Worm (Caenorhabditis elegans) whole organism, L4 larva: ENCODE measurements around the gene rfs-1.

Experiments used
- F26F4.8 ChIP-seq: fragments of 200-800 bp; sonication (Bioruptor generic); conservative IDR thresholded peaks from 2 replicates; pipeline ENCODE4 v1.3.6; 2022; ENCODE audit warnings: missing genetic modification characterization, missing compliant biosample characterization
- R02D3.7 ChIP-seq: fragments of 150-350 bp; sonication (generic microtip); optimal IDR thresholded peaks from 3 replicates; lab custom pipeline; 2014; ENCODE audit warnings: missing biosample characterization, missing genetic modification characterization
- T26A8.4 ChIP-seq: fragments of 200-800 bp; sonication (Bioruptor generic); IDR thresholded peaks from 2 replicates; pipeline ENCODE4 v1.3.6; 2022; ENCODE audit warnings: missing genetic modification characterization, missing compliant biosample characterization
- Y5F2A.4 ChIP-seq: fragments of 200-800 bp; sonication (Bioruptor generic); optimal IDR thresholded peaks from 2 replicates; lab custom pipeline; 2018; ENCODE audit warnings: mild to moderate bottlenecking, missing genetic modification characterization, missing compliant biosample characterization
- ZK337.2 ChIP-seq: fragments of 200-800 bp; sonication (Bioruptor generic); IDR thresholded peaks from 2 replicates; pipeline ENCODE4 v1.3.6; 2022; ENCODE audit warnings: missing genetic modification reagents, missing genetic modification characterization, missing compliant biosample characterization
- attf-4 ChIP-seq: sonication (generic microtip); optimal IDR thresholded peaks from 3 replicates; lab custom pipeline; 2017; ENCODE audit warnings: missing biosample characterization, missing genetic modification characterization
- ceh-28 ChIP-seq: fragments of 150-350 bp; optimal IDR thresholded peaks from 2 replicates; lab custom pipeline; 2014; ENCODE audit warnings: missing biosample characterization, missing genetic modification reagents, missing genetic modification characterization
- ceh-44 ChIP-seq: fragments of 200-800 bp; sonication (Bioruptor generic); IDR thresholded peaks from 2 replicates; pipeline ENCODE4 v1.3.6; 2022; ENCODE audit warnings: missing genetic modification reagents, missing genetic modification characterization, missing compliant biosample characterization
- ceh-62 ChIP-seq: sonication (generic microtip); optimal IDR thresholded peaks from 2 replicates; lab custom pipeline; 2017; ENCODE audit warnings: missing biosample characterization, missing genetic modification characterization
- ces-1 ChIP-seq: fragments of 150-350 bp; sonication (generic microtip); optimal IDR thresholded peaks from 4 replicates; lab custom pipeline; 2014; ENCODE audit warnings: missing biosample characterization, missing genetic modification reagents, missing genetic modification characterization
- cey-2 ChIP-seq: sonication (generic microtip); optimal IDR thresholded peaks from 3 replicates; lab custom pipeline; 2017; ENCODE audit warnings: missing genetic modification characterization, mild to moderate bottlenecking, missing compliant biosample characterization, antibody characterized with exemption, borderline replicate concordance; ENCODE audit not compliant: insufficient read depth
- ctbp-1 ChIP-seq: fragments of 200-800 bp; sonication (Bioruptor generic); IDR thresholded peaks from 2 replicates; pipeline ENCODE4 v1.3.6; 2022; ENCODE audit warnings: missing genetic modification reagents, missing genetic modification characterization, missing compliant biosample characterization
- daf-12 ChIP-seq: fragments of 150-350 bp; optimal IDR thresholded peaks from 2 replicates; lab custom pipeline; 2014; ENCODE audit warnings: missing biosample characterization, missing genetic modification reagents, missing genetic modification characterization
- daf-16 ChIP-seq, 3 experiments: sonication (generic microtip); optimal IDR thresholded peaks; 2 replicates each; lab custom pipeline; 2016 to 2017; ENCODE audit warnings: missing genetic modification characterization in 3 of 3, missing genetic modification reagents in 3 of 3, mild to moderate bottlenecking in 2 of 3, missing compliant biosample characterization in 2 of 3, missing biosample characterization in 1 of 3, moderate library complexity in 1 of 3
- daf-19 ChIP-seq: fragments of 200-800 bp; sonication (Bioruptor generic); conservative IDR thresholded peaks from 2 replicates; pipeline ENCODE4 v1.3.6; 2022; ENCODE audit warnings: missing genetic modification characterization, missing compliant biosample characterization
- daf-8 ChIP-seq: fragments of 200-800 bp; sonication (Bioruptor generic); IDR thresholded peaks from 2 replicates; pipeline ENCODE4 v1.3.6; 2022; ENCODE audit warnings: missing genetic modification characterization, missing compliant biosample characterization
- dmd-6 ChIP-seq: fragments of 200-800 bp; sonication (Bioruptor generic); IDR thresholded peaks from 2 replicates; pipeline ENCODE4 v1.3.6; 2022; ENCODE audit warnings: missing genetic modification reagents, missing genetic modification characterization, missing compliant biosample characterization
- dmd-8 ChIP-seq: fragments of 200-800 bp; sonication (Bioruptor generic); IDR thresholded peaks from 2 replicates; pipeline ENCODE4 v1.3.6; 2022; ENCODE audit warnings: missing genetic modification characterization, missing compliant biosample characterization
- dmd-9 ChIP-seq: fragments of 200-800 bp; sonication (Bioruptor generic); IDR thresholded peaks from 2 replicates; pipeline ENCODE4 v1.3.6; 2022; ENCODE audit warnings: missing genetic modification reagents, missing genetic modification characterization, missing compliant biosample characterization
- dpl-1 ChIP-seq: fragments of 150-350 bp; optimal IDR thresholded peaks from 2 replicates; lab custom pipeline; 2014; ENCODE audit warnings: missing biosample characterization, missing genetic modification reagents, missing genetic modification characterization
- duxl-1 ChIP-seq: sonication (generic microtip); optimal IDR thresholded peaks from 2 replicates; lab custom pipeline; 2016; ENCODE audit warnings: mild to moderate bottlenecking, missing genetic modification characterization, moderate library complexity, missing compliant biosample characterization; ENCODE audit not compliant: poor library complexity
- dve-1 ChIP-seq: sonication (generic microtip); optimal IDR thresholded peaks from 2 replicates; lab custom pipeline; 2017; ENCODE audit warnings: antibody characterized with exemption, mild to moderate bottlenecking, missing genetic modification characterization, missing compliant biosample characterization; ENCODE audit not compliant: insufficient read depth
- egl-27 ChIP-seq: sonication (generic microtip); optimal IDR thresholded peaks from 3 replicates; lab custom pipeline; 2017; ENCODE audit warnings: missing biosample characterization, missing genetic modification reagents, missing genetic modification characterization
- fkh-10 ChIP-seq: fragments of 150-350 bp; optimal IDR thresholded peaks from 2 replicates; lab custom pipeline; 2014; ENCODE audit warnings: missing biosample characterization, missing genetic modification reagents, missing genetic modification characterization
- gei-8 ChIP-seq: fragments of 200-800 bp; sonication (Bioruptor generic); optimal IDR thresholded peaks from 2 replicates; lab custom pipeline; 2018; ENCODE audit warnings: mild to moderate bottlenecking, missing genetic modification characterization, missing compliant biosample characterization
- hlh-11 ChIP-seq: fragments of 200-800 bp; sonication (Bioruptor generic); optimal IDR thresholded peaks from 2 replicates; lab custom pipeline; 2018; ENCODE audit warnings: mild to moderate bottlenecking, missing genetic modification characterization, missing compliant biosample characterization
- hlh-30 ChIP-seq: sonication (generic microtip); optimal IDR thresholded peaks from 2 replicates; lab custom pipeline; 2017; ENCODE audit warnings: antibody characterized with exemption, mild to moderate bottlenecking, missing genetic modification characterization, missing compliant biosample characterization; ENCODE audit not compliant: insufficient read depth
- jun-1 ChIP-seq: fragments of 150-350 bp; optimal IDR thresholded peaks from 2 replicates; lab custom pipeline; 2014; ENCODE audit warnings: missing biosample characterization, missing genetic modification reagents, missing genetic modification characterization
- lin-1 ChIP-seq: fragments of 200-800 bp; sonication (Bioruptor generic); IDR thresholded peaks from 2 replicates; pipeline ENCODE4 v1.3.6; 2022; ENCODE audit warnings: missing genetic modification reagents, missing genetic modification characterization, missing compliant biosample characterization
- madf-9 ChIP-seq: fragments of 200-800 bp; sonication (Bioruptor generic); conservative IDR thresholded peaks from 2 replicates; pipeline ENCODE4 v1.3.6; 2022; ENCODE audit warnings: missing genetic modification reagents, missing genetic modification characterization, missing compliant biosample characterization
- mxl-2 ChIP-seq: fragments of 200-800 bp; sonication (Bioruptor generic); conservative IDR thresholded peaks from 2 replicates; pipeline ENCODE4 v1.3.6; 2022; ENCODE audit warnings: missing genetic modification reagents, missing genetic modification characterization, missing compliant biosample characterization
- nhr-102 ChIP-seq: sonication (generic microtip); optimal IDR thresholded peaks from 2 replicates; lab custom pipeline; 2016; ENCODE audit warnings: mild to moderate bottlenecking, missing genetic modification characterization, moderate library complexity, missing compliant biosample characterization
- nhr-111 ChIP-seq: fragments of 200-800 bp; sonication (Bioruptor generic); optimal IDR thresholded peaks from 2 replicates; lab custom pipeline; 2018; ENCODE audit warnings: mild to moderate bottlenecking, missing genetic modification characterization, missing compliant biosample characterization
- nhr-28 ChIP-seq: fragments of 150-350 bp; optimal IDR thresholded peaks from 2 replicates; lab custom pipeline; 2014; ENCODE audit warnings: missing biosample characterization, missing genetic modification characterization
- nhr-48 ChIP-seq: sonication (generic microtip); optimal IDR thresholded peaks from 2 replicates; lab custom pipeline; 2016; ENCODE audit warnings: mild to moderate bottlenecking, missing genetic modification characterization, missing compliant biosample characterization
- nhr-6 ChIP-seq: fragments of 150-350 bp; optimal IDR thresholded peaks from 2 replicates; lab custom pipeline; 2014; ENCODE audit warnings: missing biosample characterization, missing genetic modification characterization
- nhr-76 ChIP-seq: fragments of 150-350 bp; optimal IDR thresholded peaks from 2 replicates; lab custom pipeline; 2014; ENCODE audit warnings: missing biosample characterization, missing genetic modification characterization
- nhr-77 ChIP-seq: fragments of 150-350 bp; optimal IDR thresholded peaks from 2 replicates; lab custom pipeline; 2014; ENCODE audit warnings: missing biosample characterization, missing genetic modification characterization
- php-3 ChIP-seq: fragments of 200-800 bp; sonication (Bioruptor generic); IDR thresholded peaks from 2 replicates; pipeline ENCODE4 v1.3.6; 2022; ENCODE audit warnings: missing genetic modification reagents, missing genetic modification characterization, missing compliant biosample characterization
- pqm-1 ChIP-seq: sonication (generic microtip); optimal IDR thresholded peaks from 2 replicates; lab custom pipeline; 2017; ENCODE audit warnings: missing biosample characterization, missing genetic modification characterization
- saeg-2 ChIP-seq: fragments of 200-800 bp; sonication (Bioruptor generic); IDR thresholded peaks from 2 replicates; pipeline ENCODE4 v1.3.6; 2022; ENCODE audit warnings: missing genetic modification reagents, missing genetic modification characterization, missing compliant biosample characterization
- tag-97 ChIP-seq: fragments of 200-800 bp; sonication (Bioruptor generic); IDR thresholded peaks from 2 replicates; pipeline ENCODE4 v1.3.6; 2022; ENCODE audit warnings: missing genetic modification characterization, missing compliant biosample characterization
- unc-39 ChIP-seq: sonication (generic microtip); optimal IDR thresholded peaks from 2 replicates; lab custom pipeline; 2017; ENCODE audit warnings: missing biosample characterization, missing genetic modification characterization
- zfp-2 ChIP-seq: sonication (generic microtip); optimal IDR thresholded peaks from 2 replicates; lab custom pipeline; 2016; ENCODE audit warnings: mild to moderate bottlenecking, missing genetic modification characterization, missing compliant biosample characterization
- zfp-3 ChIP-seq: fragments of 200-800 bp; sonication (Bioruptor generic); conservative IDR thresholded peaks from 2 replicates; pipeline ENCODE4 v1.3.6; 2022; ENCODE audit warnings: missing genetic modification reagents, missing genetic modification characterization, missing compliant biosample characterization

rfs-1 gene

ce11 chrIII:8237827-8238226, 11.5 kb downstream of the rfs-1 start, which contains the start of gene tsp-2 (continued):
- TF ChIP-seq daf-8 (GFP tag; lab: Robert Waterston, UW): no peak
- peak; percentile 39 for TF ChIP-seq pqm-1 (tag; lab: Kevin White, UChicago)
- no peak for TF ChIP-seq mxl-2

DNA sequence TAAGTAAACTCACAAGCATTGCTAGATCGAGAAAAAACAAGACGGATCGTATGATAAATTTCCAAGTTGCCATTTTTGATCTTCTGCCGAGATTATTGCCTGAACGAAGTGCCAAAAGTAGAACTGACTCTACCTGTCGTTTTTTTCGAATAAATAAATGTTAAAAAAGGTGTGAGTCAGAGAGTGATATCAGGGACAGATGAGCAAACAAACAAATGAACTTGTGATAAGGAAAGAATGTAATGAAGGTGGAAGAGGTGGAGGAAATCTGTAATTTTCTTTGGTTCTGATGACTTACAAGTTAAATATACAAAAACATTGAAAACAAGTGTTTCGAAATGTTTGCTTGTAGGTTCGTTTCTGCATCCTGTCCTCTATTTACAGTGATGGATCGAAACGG, 13.0 kb downstream of the rfs-1 start, which contains the start of gene tsp-1:
Gene tsp-1, minus strand, starts transcription at position 99 of the 400 bp plus-strand sequence.
- TF ChIP-seq egl-27 (no peak), dpl-1 (no peak), daf-19 (GFP tag; lab: Robert Waterston, UW) (no peak), hlh-11 (no peak), daf-16 (GFP tag; optimal IDR thresholded peaks at IDR 0.05; lab: Kevin White, UChicago) (no peak), daf-16 (tag; optimal IDR thresholded peaks at IDR 0.05; lab: Kevin White, UChicago) (peak; percentile 35), nhr-6 (tag; lab: Kevin White, UChicago) (no peak), gei-8 (GFP tag; lab: Kevin White, UChicago) (no peak), dmd-8 (GFP tag; lab: Robert Waterston, UW) (no peak), duxl-1 (tag; lab: Kevin White, UChicago) (no peak), F26F4.8 (GFP tag; lab: Robert Waterston, UW) (no peak), unc-39 (tag; lab: Kevin White, UChicago) (no peak), daf-8 (GFP tag; lab: Robert Waterston, UW) (no peak), nhr-28 (peak; percentile 27), zfp-2 (tag; lab: Kevin White, UChicago) (no peak), daf-12 (tag; lab: Kevin White, UChicago) (no peak), R02D3.7 (tag; lab: Kevin White, UChicago) (no peak), ceh-44 (GFP tag; lab: Robert Waterston, UW) (no peak), pqm-1 (tag; lab: Kevin White, UChicago) (peak; percentile 55)

DNA sequence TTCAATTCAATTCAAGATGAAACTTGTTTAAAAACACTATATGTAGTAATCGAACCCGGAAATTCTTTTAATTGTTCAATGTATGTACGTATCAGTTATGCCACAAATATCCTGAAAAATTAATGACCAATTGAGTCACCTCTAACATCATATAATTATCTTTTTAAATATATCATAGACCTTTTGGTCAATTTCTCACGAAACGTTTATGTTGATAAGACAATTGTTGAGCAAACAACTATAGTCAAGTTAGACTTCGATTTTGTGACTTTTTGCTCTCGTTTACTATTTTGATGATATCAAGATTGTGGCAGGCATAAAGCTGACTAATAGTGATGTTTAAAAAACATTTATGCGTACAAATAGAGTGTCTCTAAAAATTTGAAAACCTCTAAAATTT, 14.0 kb downstream of the rfs-1 start:
- peak; percentile 22 for TF ChIP-seq nhr-28
- TF ChIP-seq T26A8.4: no peak
- peak; percentile 11 for TF ChIP-seq hlh-11
- TF ChIP-seq dmd-8 (GFP tag; lab: Robert Waterston, UW): no peak
- no peak for TF ChIP-seq ceh-62 (tag; lab: Kevin White, UChicago)
- no peak for TF ChIP-seq ZK337.2 (GFP tag; lab: Robert Waterston, UW)
- no peak for TF ChIP-seq zfp-2 (tag; lab: Kevin White, UChicago)
- TF ChIP-seq daf-16 (GFP tag; optimal IDR thresholded peaks at IDR 0.05; lab: Kevin White, UChicago): no peak
- TF ChIP-seq daf-16 (tag; optimal IDR thresholded peaks at IDR 0.05; lab: Kevin White, UChicago): peak; percentile 58
- TF ChIP-seq nhr-111 (GFP tag; lab: Kevin White, UChicago): no peak
- no peak for TF ChIP-seq duxl-1 (tag; lab: Kevin White, UChicago)
- TF ChIP-seq ceh-28: no peak
- TF ChIP-seq nhr-48: no peak
- peak; percentile 13 for TF ChIP-seq pqm-1 (tag; lab: Kevin White, UChicago)
- no peak for TF ChIP-seq zfp-3 (GFP tag; lab: Robert Waterston, UW)
- no peak for TF ChIP-seq hlh-30 (tag; lab: Kevin White, UChicago)
- no peak for TF ChIP-seq jun-1
- no peak for TF ChIP-seq madf-9 (GFP tag; lab: Robert Waterston, UW)
- no peak for TF ChIP-seq saeg-2 (GFP tag; lab: Robert Waterston, UW)
- TF ChIP-seq dmd-9 (GFP tag; lab: Robert Waterston, UW): no peak
- TF ChIP-seq dpl-1: no peak
- TF ChIP-seq ces-1 (GFP tag; lab: Kevin White, UChicago): no peak
- no peak for TF ChIP-seq attf-4 (tag; lab: Kevin White, UChicago)
- no peak for TF ChIP-seq php-3
- TF ChIP-seq lin-1 (GFP tag; lab: Robert Waterston, UW): no peak
- TF ChIP-seq nhr-102: no peak
- no peak for TF ChIP-seq tag-97
- TF ChIP-seq dve-1 (tag; lab: Kevin White, UChicago): peak; percentile 1
- no peak for TF ChIP-seq cey-2
- no peak for TF ChIP-seq Y5F2A.4 (GFP tag; lab: Kevin White, UChicago)
- no peak for TF ChIP-seq unc-39 (tag; lab: Kevin White, UChicago)
- TF ChIP-seq nhr-6 (tag; lab: Kevin White, UChicago): no peak
- TF ChIP-seq nhr-76 (tag; lab: Kevin White, UChicago): no peak
- no peak for TF ChIP-seq ctbp-1 (GFP tag; lab: Robert Waterston, UW)
- no peak for TF ChIP-seq nhr-77 (tag; lab: Kevin White, UChicago)
- no peak for TF ChIP-seq fkh-10 (GFP tag; lab: Kevin White, UChicago)
- no peak for TF ChIP-seq daf-8 (GFP tag; lab: Robert Waterston, UW)
- TF ChIP-seq dmd-6: no peak
